Fruit fly (Drosophila melanogaster): ENCODE data around the gene eRF3.

DNA sequence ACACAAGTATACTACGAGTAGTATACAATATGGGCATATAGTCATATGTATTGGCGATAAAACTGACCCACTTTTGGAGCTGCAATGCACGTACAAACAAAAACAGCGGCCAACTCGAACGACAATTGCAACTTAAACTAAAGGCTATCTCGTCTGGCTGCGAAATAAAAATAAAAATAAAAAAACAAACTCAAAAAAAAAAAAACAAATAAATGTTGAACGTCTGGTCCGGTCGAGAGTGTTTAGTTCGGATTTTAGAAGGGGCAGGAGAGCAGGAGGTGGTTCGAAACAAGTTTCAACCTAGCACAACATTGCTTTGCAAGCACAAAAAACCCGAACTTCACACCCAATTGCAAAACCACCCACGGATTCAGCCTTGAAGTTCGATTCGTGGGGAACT is 37.7 kb downstream of the eRF3 start:
- TF ChIP-seq tai (GFP tag; optimal IDR thresholded peaks at IDR 0.05) (no peak), psq (GFP tag; optimal IDR thresholded peaks at IDR 0.05) (no peak), OdsH (GFP tag; optimal IDR thresholded peaks at IDR 0.05) (no peak)
